Worm (Caenorhabditis elegans) whole organism, early embryonic: ENCODE measurements around the gene T26G10.3.

Source experiments
- B0310.2 ChIP-seq: sonication (generic microtip); optimal IDR thresholded peaks from 2 replicates; lab custom pipeline; 2016; ENCODE audit warnings: mild to moderate bottlenecking, missing genetic modification characterization, missing compliant biosample characterization
- F13C5.2 ChIP-seq: sonication (generic microtip); optimal IDR thresholded peaks from 2 replicates; lab custom pipeline; 2017; ENCODE audit warnings: mild to moderate bottlenecking, missing genetic modification characterization, inconsistent platforms, missing compliant biosample characterization
- aly-1 ChIP-seq: sonication (generic microtip); optimal IDR thresholded peaks from 2 replicates; lab custom pipeline; 2016; ENCODE audit warnings: missing genetic modification characterization, missing compliant biosample characterization
- ama-1 ChIP-seq: fragments of 150-350 bp; optimal IDR thresholded peaks from 2 replicates; lab custom pipeline; 2014
- ceh-13 ChIP-seq: fragments of 200-800 bp; sonication (Bioruptor generic); optimal IDR thresholded peaks from 2 replicates; lab custom pipeline; 2018; ENCODE audit warnings: mild to moderate bottlenecking, missing genetic modification characterization, missing compliant biosample characterization
- ceh-36 ChIP-seq: sonication (generic microtip); optimal IDR thresholded peaks from 2 replicates; lab custom pipeline; 2016; ENCODE audit warnings: missing genetic modification characterization, inconsistent platforms, missing compliant biosample characterization
- ets-7 ChIP-seq: sonication (generic microtip); optimal IDR thresholded peaks from 2 replicates; lab custom pipeline; 2016; ENCODE audit warnings: missing genotype, missing genetic modification characterization, missing compliant biosample characterization
- flt-1 ChIP-seq: fragments of 200-800 bp; sonication (Bioruptor generic); IDR thresholded peaks from 2 replicates; pipeline ENCODE4 v1.3.6; 2022; ENCODE audit warnings: missing genetic modification characterization, missing compliant biosample characterization
- hmbx-1 ChIP-seq: sonication (generic microtip); optimal IDR thresholded peaks from 2 replicates; lab custom pipeline; 2016; ENCODE audit warnings: mild to moderate bottlenecking, missing genetic modification characterization, missing compliant biosample characterization
- hmg-4 ChIP-seq: fragments of 200-800 bp; sonication (Bioruptor generic); optimal IDR thresholded peaks from 2 replicates; lab custom pipeline; 2018; ENCODE audit warnings: mild to moderate bottlenecking, missing genetic modification characterization, missing compliant biosample characterization
- hnd-1 ChIP-seq: sonication (generic microtip); optimal IDR thresholded peaks from 2 replicates; lab custom pipeline; 2016; ENCODE audit warnings: missing genetic modification characterization, missing compliant biosample characterization
- pes-1 ChIP-seq: fragments of 200-800 bp; sonication (Bioruptor generic); IDR thresholded peaks from 2 replicates; pipeline ENCODE4 v1.3.6; 2022; ENCODE audit warnings: missing genetic modification reagents, missing genetic modification characterization, missing compliant biosample characterization
- scrt-1 ChIP-seq: fragments of 200-800 bp; sonication (Bioruptor generic); IDR thresholded peaks from 2 replicates; pipeline ENCODE4 v1.3.6; 2022; ENCODE audit warnings: missing genetic modification characterization, missing compliant biosample characterization
- sea-1 ChIP-seq: fragments of 200-800 bp; sonication (Bioruptor generic); conservative IDR thresholded peaks from 2 replicates; pipeline ENCODE4 v1.3.6; 2022; ENCODE audit warnings: missing genetic modification characterization, missing compliant biosample characterization
- tbx-11 ChIP-seq: fragments of 200-800 bp; sonication (Bioruptor generic); IDR thresholded peaks from 2 replicates; pipeline ENCODE4 v1.3.6; 2022; ENCODE audit warnings: missing genetic modification characterization, missing compliant biosample characterization
- tbx-37 ChIP-seq: fragments of 200-800 bp; sonication (Bioruptor generic); conservative IDR thresholded peaks from 2 replicates; pipeline ENCODE4 v1.3.6; 2022; ENCODE audit warnings: missing genetic modification reagents, missing genetic modification characterization, missing compliant biosample characterization
- tra-4 ChIP-seq: sonication (generic microtip); optimal IDR thresholded peaks from 2 replicates; lab custom pipeline; 2017; ENCODE audit warnings: missing genetic modification characterization, missing compliant biosample characterization

The T26G10.3 gene

DNA sequence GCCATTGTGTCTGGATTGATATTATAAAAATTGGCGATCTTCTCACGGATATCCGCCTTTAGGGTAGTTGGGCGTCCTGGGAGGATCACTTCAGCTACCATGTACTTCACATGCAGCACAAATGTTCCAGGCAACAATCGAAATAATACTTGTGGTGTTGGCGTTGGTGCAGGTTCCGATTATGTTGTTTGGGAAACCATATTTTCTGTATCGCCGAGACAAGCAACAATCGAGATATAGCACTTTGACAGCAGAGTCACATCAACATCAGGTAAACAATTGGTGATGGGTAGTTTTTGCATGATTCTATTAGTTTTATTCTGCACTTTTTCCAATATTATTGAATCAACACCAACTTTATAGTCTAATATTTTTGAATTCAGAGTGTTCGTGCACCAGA, at the start of gene T26G10.3:
Gene T26G10.3 (minus strand): TSS at position 101 of the 400 bp plus-strand sequence.
- TF ChIP-seq scrt-1 (GFP tag; lab: Robert Waterston, UW) (no peak), aly-1 (tag; lab: Kevin White, UChicago) (no peak), pes-1 (GFP tag; lab: Robert Waterston, UW) (no peak), tbx-37 (GFP tag; lab: Robert Waterston, UW) (no peak), ama-1 (no peak), tra-4 (tag; lab: Kevin White, UChicago) (no peak), F13C5.2 (no peak), hnd-1 (tag; lab: Kevin White, UChicago) (no peak), ceh-13 (GFP tag; lab: Kevin White, UChicago) (no peak)

DNA sequence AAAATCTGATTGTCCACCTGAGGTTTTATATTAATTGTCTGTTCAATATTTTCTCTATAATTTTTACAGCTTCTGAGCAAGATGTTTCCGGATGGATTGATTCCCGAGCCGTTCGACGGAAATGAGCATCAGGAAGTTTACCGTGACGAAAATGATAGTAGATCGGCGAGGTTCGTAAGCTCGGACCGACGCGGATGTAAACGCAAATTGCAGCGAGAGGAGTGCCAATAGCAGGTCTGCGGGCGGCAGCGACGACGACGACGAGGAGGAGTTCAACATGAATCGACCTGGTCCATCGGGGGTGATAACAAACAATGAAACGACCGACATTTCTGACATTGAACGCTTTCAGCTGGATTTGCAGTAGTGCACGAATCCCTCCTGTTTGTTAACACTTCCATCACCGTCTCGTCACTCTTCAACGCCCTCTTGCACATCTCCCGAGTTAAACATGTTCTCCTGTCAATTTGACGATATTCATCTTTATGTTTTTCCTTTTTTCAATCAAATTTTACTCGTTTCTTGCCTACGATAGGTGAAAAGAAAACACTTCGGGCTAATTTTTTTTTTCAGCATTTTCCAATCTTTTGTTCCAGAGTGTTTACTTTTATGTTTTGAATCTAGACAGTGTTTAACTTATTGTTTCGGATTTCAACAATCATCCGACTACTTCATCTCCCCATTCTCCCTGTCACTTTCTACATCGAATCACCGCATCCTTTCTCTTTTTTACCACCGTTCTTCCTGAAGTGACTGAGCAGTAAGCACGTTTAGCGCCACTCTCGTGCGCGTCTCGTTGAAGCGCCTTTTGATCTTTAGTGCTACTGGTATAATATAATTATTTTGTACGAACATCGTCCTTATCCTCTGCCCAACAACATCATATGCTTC, 48.9 kb upstream of the T26G10.3 start:
- no peak for TF ChIP-seq tra-4 (tag; lab: Kevin White, UChicago)
- no peak for TF ChIP-seq hmbx-1 (tag; lab: Kevin White, UChicago)
- TF ChIP-seq B0310.2 (tag; lab: Kevin White, UChicago) = no peak
- no peak for TF ChIP-seq ceh-13 (GFP tag; lab: Kevin White, UChicago)
- no peak for TF ChIP-seq tbx-37 (GFP tag; lab: Robert Waterston, UW)
- no peak for TF ChIP-seq sea-1 (GFP tag; lab: Robert Waterston, UW)
- no peak for TF ChIP-seq F13C5.2
- no peak for TF ChIP-seq scrt-1 (GFP tag; lab: Robert Waterston, UW)
- no peak for TF ChIP-seq ceh-36 (tag; lab: Kevin White, UChicago)
- TF ChIP-seq hmg-4 (GFP tag; lab: Kevin White, UChicago) = no peak
- no peak for TF ChIP-seq hnd-1 (tag; lab: Kevin White, UChicago)
- no peak for TF ChIP-seq ama-1
- TF ChIP-seq flt-1 (GFP tag; lab: Robert Waterston, UW) = no peak
- TF ChIP-seq pes-1 (GFP tag; lab: Robert Waterston, UW) = no peak

DNA sequence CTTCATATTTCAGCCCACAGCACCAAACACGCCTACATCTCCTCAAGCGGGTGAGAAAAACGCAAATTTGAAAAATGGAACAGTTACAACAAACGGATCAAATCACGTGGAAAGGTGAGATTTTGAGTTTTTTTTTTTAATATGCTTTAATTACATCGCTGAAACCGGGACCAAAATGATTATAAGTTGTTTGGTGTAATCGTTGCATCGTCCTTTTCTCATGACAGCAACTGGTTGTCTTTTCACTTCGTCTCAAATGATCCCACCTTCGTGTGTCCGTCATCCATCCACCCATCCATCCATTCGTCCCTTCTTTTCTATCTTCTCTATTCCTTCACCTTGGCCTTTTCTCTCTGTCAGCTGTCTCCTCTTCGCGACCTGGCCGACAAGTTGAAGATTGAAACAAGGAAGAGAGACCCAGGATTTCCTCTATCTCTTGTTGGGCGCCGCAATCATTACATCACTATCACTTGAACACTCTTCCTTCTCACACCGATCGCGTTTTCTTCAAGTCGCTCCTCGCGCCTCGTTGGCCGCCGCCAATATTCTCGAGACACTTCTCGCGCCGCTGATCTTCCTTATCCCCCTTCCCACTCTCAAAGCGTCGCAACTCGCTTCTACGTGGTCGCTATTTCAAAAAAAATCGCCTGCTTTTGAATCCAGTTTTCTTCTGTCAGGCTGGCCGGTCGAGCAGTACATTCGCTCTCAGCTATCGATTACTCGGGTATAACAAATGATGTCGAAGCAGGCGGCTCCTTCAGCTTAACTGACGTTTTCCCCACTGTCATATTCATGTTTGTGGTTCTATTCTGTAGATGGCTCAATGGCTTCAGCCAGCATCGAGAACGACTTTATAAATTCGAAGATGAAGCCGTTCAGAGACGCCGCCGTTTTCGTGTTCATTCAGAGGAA, 44.2 kb upstream of the T26G10.3 start:
- TF ChIP-seq tra-4 (tag; lab: Kevin White, UChicago) (no peak), hnd-1 (tag; lab: Kevin White, UChicago) (no peak), hmg-4 (GFP tag; lab: Kevin White, UChicago) (no peak), F13C5.2 (no peak), ama-1 (no peak), pes-1 (GFP tag; lab: Robert Waterston, UW) (no peak), ceh-36 (tag; lab: Kevin White, UChicago) (no peak), ets-7 (tag; lab: Kevin White, UChicago) (no peak), flt-1 (GFP tag; lab: Robert Waterston, UW) (no peak), ceh-13 (GFP tag; lab: Kevin White, UChicago) (no peak), hmbx-1 (tag; lab: Kevin White, UChicago) (no peak)

DNA sequence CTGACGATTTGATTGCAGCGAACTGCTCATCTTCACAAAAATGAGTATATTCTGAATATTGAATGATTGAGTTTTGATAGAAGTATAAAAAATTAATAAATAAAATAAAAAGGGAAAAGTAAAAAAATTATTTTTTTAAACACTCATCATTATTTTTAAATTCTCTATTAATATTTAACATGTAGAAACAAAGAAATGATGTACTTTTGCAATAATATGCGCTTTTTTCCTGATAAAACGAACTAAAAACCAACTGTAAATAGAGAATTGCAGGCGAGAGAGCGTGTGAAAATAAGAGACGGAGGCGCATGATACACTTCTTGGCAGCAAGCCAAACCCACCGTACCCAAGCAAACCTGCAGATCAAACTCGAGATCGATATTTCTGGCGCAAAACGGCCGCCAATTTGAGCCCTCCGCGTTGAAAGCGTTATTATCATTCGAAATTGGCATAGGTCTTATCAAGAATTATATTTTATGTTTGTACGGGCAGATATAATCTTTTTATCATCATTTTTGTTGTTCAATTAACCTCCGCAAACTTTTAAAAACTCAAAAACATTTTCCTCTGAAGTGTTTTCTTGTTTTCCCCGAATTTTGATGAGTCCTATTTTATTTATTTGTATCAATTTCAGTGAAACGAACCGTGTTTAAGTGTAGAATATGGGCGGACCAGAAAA, 42.9 kb upstream of the T26G10.3 start, which contains the start of the genes rheb-1 and spk-1:
Gene rheb-1 (minus strand): TSS at position 51 of the 679 bp plus-strand sequence.
Gene spk-1 (plus strand): TSS at position 629 of the 679 bp plus-strand sequence.
- TF ChIP-seq aly-1 (tag; lab: Kevin White, UChicago) (no peak), tbx-37 (GFP tag; lab: Robert Waterston, UW) (no peak), flt-1 (GFP tag; lab: Robert Waterston, UW) (no peak), sea-1 (GFP tag; lab: Robert Waterston, UW) (no peak), hmbx-1 (tag; lab: Kevin White, UChicago) (no peak), ceh-36 (tag; lab: Kevin White, UChicago) (no peak), B0310.2 (tag; lab: Kevin White, UChicago) (no peak), tra-4 (tag; lab: Kevin White, UChicago) (no peak), F13C5.2 (peak; percentile 5), hmg-4 (GFP tag; lab: Kevin White, UChicago) (peak; percentile 43), scrt-1 (GFP tag; lab: Robert Waterston, UW) (no peak)

DNA sequence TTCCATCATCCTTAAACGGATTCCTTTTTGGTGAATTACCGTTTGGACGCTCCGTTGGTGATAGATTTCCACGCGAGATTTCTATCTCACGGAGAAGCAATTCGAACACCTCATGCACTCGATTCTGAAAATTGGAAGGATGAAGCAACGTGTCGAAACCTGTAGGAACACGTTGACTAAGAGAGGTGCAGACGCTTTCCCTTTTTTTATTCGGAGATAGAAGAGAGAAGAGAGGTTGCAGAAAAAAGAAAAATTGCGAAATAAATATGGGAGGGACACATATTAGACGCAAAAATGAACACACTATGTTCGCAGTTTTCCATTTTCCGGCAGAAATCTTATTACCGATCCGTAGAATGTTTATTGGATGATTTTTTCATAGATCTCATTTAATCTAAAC, 41.5 kb upstream of the T26G10.3 start:
- TF ChIP-seq ets-7 (tag; lab: Kevin White, UChicago) = no peak
- TF ChIP-seq hnd-1 (tag; lab: Kevin White, UChicago) = no peak
- no peak for TF ChIP-seq tbx-37 (GFP tag; lab: Robert Waterston, UW)
- TF ChIP-seq sea-1 (GFP tag; lab: Robert Waterston, UW) = no peak
- no peak for TF ChIP-seq B0310.2 (tag; lab: Kevin White, UChicago)
- TF ChIP-seq aly-1 (tag; lab: Kevin White, UChicago) = no peak
- no peak for TF ChIP-seq ceh-36 (tag; lab: Kevin White, UChicago)
- TF ChIP-seq F13C5.2 = no peak
- no peak for TF ChIP-seq ama-1
- no peak for TF ChIP-seq ceh-13 (GFP tag; lab: Kevin White, UChicago)
- TF ChIP-seq tbx-11 = no peak
- TF ChIP-seq hmbx-1 (tag; lab: Kevin White, UChicago) = no peak
- no peak for TF ChIP-seq scrt-1 (GFP tag; lab: Robert Waterston, UW)
- TF ChIP-seq hmg-4 (GFP tag; lab: Kevin White, UChicago) = no peak
- TF ChIP-seq pes-1 (GFP tag; lab: Robert Waterston, UW) = no peak
